Fruit fly (Drosophila melanogaster) whole organism, embryonic: Measurements from ENCODE around the gene sowi.
A peak's percentile ranks its signal among the peaks of the same experiment; 100 is the strongest.

Source experiments
- CG10267 ChIP-seq: fragments of 200-800 bp; sonication (Bioruptor generic); optimal IDR thresholded peaks from 2 replicates; lab custom pipeline; 2018; ENCODE audit warnings: missing biosample characterization, mild to moderate bottlenecking, missing genetic modification characterization, moderate library complexity
- CG1603 ChIP-seq: fragments of 200-800 bp; sonication (Bioruptor generic); optimal IDR thresholded peaks from 2 replicates; lab custom pipeline; 2019; ENCODE audit warnings: missing biosample characterization, mild to moderate bottlenecking, missing genetic modification characterization, moderate library complexity
- CG31441 ChIP-seq: fragments of 200-800 bp; sonication (Bioruptor generic); IDR thresholded peaks from 2 replicates; pipeline ENCODE4 v1.3.6; 2022; ENCODE audit warnings: missing biosample characterization, missing genetic modification characterization
- Dll ChIP-seq: fragments of 200-800 bp; sonication (Bioruptor generic); IDR thresholded peaks from 4 replicates; pipeline ENCODE4 v1.3.6; 2022; ENCODE audit warnings: missing biosample characterization, missing genetic modification characterization; ENCODE audit not compliant: partially characterized antibody
- E2f1 ChIP-seq: fragments of 200-800 bp; sonication (Bioruptor generic); IDR thresholded peaks from 2 replicates; pipeline ENCODE4 v1.3.6; 2022; ENCODE audit warnings: missing biosample characterization, missing genetic modification characterization
- H15 ChIP-seq: fragments of 200-800 bp; sonication (Bioruptor generic); IDR thresholded peaks from 3 replicates; pipeline ENCODE4 v1.3.6; 2022; ENCODE audit warnings: missing biosample characterization, missing genetic modification characterization
- Hr51 ChIP-seq, 2 experiments: fragments of 200-800 bp; sonication (Bioruptor generic); optimal IDR thresholded peaks; 2 replicates in 1 of 2; 3 replicates in 1 of 2; lab custom pipeline; 2016 to 2018; ENCODE audit warnings: missing biosample characterization in 2 of 2, missing genetic modification characterization in 2 of 2, mild to moderate bottlenecking in 1 of 2, moderate library complexity in 1 of 2
- knrl ChIP-seq: fragments of 200-800 bp; sonication (Bioruptor generic); IDR thresholded peaks from 3 replicates; pipeline ENCODE4 v1.3.6; 2022; ENCODE audit warnings: missing biosample characterization, missing genetic modification characterization; ENCODE audit not compliant: partially characterized antibody
- lmd ChIP-seq: fragments of 200-800 bp; sonication (Bioruptor generic); IDR thresholded peaks from 2 replicates; pipeline ENCODE4 v1.3.6; 2022; ENCODE audit warnings: missing biosample characterization, missing genetic modification characterization

- TF ChIP-seq Hr51 (GFP tag; optimal IDR thresholded peaks at IDR 0.05; lab: Kevin White, UChicago), result no peak
- TF ChIP-seq Dll, result no peak
- no peak for TF ChIP-seq CG31441 (GFP tag; lab: Robert Waterston, UW)
- TF ChIP-seq lmd (GFP tag; lab: Robert Waterston, UW), result no peak
- no peak for TF ChIP-seq H15
- no peak for TF ChIP-seq E2f1
- no peak for TF ChIP-seq knrl
- peak; percentile 4 for TF ChIP-seq CG10267 (tag; lab: Kevin White, UChicago)
- TF ChIP-seq CG1603, result no peak
Observed at dm6 chr3R:6662613-6663288, 35.1 kb upstream of the sowi start.
